Worm (Caenorhabditis elegans): ENCODE measurements around the gene C06A1.3.

C06A1.3 gene

ce11 chrII:10546784-10547087 lies 25.3 kb upstream of the C06A1.3 start:
- TF ChIP-seq unc-55 (GFP tag; optimal IDR thresholded peaks at IDR 0.05), result peak; percentile 79
- no peak for TF ChIP-seq ceh-22 (tag; optimal IDR thresholded peaks at IDR 0.05)

- TF ChIP-seq hlh-6 (tag; optimal IDR thresholded peaks at IDR 0.05) (peak; percentile 11), hlh-15 (tag; optimal IDR thresholded peaks at IDR 0.05) (no peak), tbx-7 (tag; optimal IDR thresholded peaks at IDR 0.05) (peak; percentile 24), lim-6 (tag; optimal IDR thresholded peaks at IDR 0.05) (peak; percentile 17), nhr-232 (tag; optimal IDR thresholded peaks at IDR 0.05) (no peak), elt-4 (tag; optimal IDR thresholded peaks at IDR 0.05) (peak; percentile 12), hlh-8 (tag; optimal IDR thresholded peaks at IDR 0.05) (peak; percentile 26), ceh-22 (tag; optimal IDR thresholded peaks at IDR 0.05) (no peak)
Observed at ce11 chrII:10547311-10547710, 24.8 kb upstream of the C06A1.3 start.

DNA sequence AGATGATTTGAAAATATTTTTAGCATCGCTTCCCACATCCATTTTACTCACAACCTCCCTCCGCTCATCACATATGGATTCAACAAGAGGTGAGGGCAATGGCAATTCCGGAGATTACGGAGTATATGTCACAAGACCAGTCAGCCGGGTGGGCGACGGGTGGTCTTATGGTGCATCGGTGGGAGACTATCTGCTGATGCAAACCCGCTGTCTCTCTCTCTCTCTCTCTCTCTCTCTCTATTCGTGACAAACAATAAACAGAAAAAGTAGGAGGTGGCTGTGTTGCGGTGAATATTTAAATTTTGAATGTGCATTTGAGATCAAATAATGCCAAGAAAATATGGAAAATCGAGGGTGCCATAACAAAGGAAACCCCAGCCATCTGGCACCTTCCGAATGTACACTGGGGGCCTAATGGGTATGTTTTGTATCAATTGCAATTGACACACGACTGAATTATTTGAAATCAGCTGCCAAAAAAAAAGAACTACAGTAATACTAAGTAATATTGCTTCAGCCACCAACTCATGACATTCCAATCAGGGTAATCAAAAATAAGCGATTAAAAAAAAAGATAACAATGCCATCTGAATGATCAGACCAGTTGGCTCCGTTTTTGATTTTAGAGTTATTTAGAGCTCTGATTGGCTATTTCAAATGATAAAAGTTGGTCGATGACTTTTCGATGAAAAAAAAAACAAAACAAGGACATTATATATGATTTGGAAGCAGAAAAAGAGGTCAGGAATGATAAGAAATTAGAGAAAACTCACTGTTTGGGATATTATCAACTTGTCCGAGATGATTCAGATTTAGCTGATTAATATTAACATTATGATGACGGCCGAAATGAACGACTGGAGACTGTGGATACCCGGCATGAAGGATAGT lies 24.0 kb upstream of the C06A1.3 start:
- TF ChIP-seq pat-9 (tag; optimal IDR thresholded peaks at IDR 0.05) (no peak), npax-4 (tag; optimal IDR thresholded peaks at IDR 0.05) (no peak), gmeb-2 (tag; optimal IDR thresholded peaks at IDR 0.05) (no peak), eyg-1 (tag; optimal IDR thresholded peaks at IDR 0.05) (no peak), ref-2 (tag; optimal IDR thresholded peaks at IDR 0.05) (no peak), hlh-30 (tag; optimal IDR thresholded peaks at IDR 0.05; ENCODE audit: insufficient read depth) (peak; percentile 92), C38D4.7 (GFP tag; optimal IDR thresholded peaks at IDR 0.05) (no peak), syd-9 (tag; optimal IDR thresholded peaks at IDR 0.05) (no peak), unc-42 (tag; optimal IDR thresholded peaks at IDR 0.05) (no peak), elt-2 (tag; optimal IDR thresholded peaks at IDR 0.05) (peak; percentile 39), sox-2 (GFP tag; IDR thresholded peaks at IDR 0.05) (no peak), ceh-19 (GFP tag; optimal IDR thresholded peaks at IDR 0.05) (no peak), unc-3 (GFP tag; conservative IDR thresholded peaks at IDR 0.05) (no peak), unc-3 (tag; optimal IDR thresholded peaks at IDR 0.05) (no peak), ceh-31 (tag; optimal IDR thresholded peaks at IDR 0.05) (peak; percentile 10), zip-5 (tag; optimal IDR thresholded peaks at IDR 0.05) (no peak), ceh-18 (tag; optimal IDR thresholded peaks at IDR 0.05) (no peak), pha-4 (tag; optimal IDR thresholded peaks at IDR 0.05) (no peak), pag-3 (tag; optimal IDR thresholded peaks at IDR 0.05; ENCODE audit: borderline replicate concordance) (no peak), lim-6 (tag; optimal IDR thresholded peaks at IDR 0.05) (no peak), T23F11.4 (GFP tag; optimal IDR thresholded peaks at IDR 0.05) (no peak), pros-1 (tag; optimal IDR thresholded peaks at IDR 0.05) (no peak), pax-1 (tag; optimal IDR thresholded peaks at IDR 0.05) (no peak), ceh-24 (tag; optimal IDR thresholded peaks at IDR 0.05) (no peak)

- TF ChIP-seq nhr-232 (tag; optimal IDR thresholded peaks at IDR 0.05), result no peak
- TF ChIP-seq ceh-9 (tag; optimal IDR thresholded peaks at IDR 0.05), result no peak
- TF ChIP-seq ceh-34 (tag; optimal IDR thresholded peaks at IDR 0.05), result peak; percentile 92
- TF ChIP-seq sox-4 (tag; optimal IDR thresholded peaks at IDR 0.05), result no peak
- TF ChIP-seq pha-2 (tag; optimal IDR thresholded peaks at IDR 0.05), result peak; percentile 42
- TF ChIP-seq ceh-30 (tag; optimal IDR thresholded peaks at IDR 0.05), result no peak
- TF ChIP-seq unc-55 (GFP tag; optimal IDR thresholded peaks at IDR 0.05), result peak; percentile 28
- no peak for TF ChIP-seq odd-2 (tag; optimal IDR thresholded peaks at IDR 0.05)
- TF ChIP-seq dmd-4 (tag; optimal IDR thresholded peaks at IDR 0.05; ENCODE audit: borderline replicate concordance), result no peak
- no peak for TF ChIP-seq zip-5 (tag; optimal IDR thresholded peaks at IDR 0.05)
- no peak for TF ChIP-seq ceh-2 (tag; optimal IDR thresholded peaks at IDR 0.05)
- TF ChIP-seq pag-3 (tag; optimal IDR thresholded peaks at IDR 0.05; ENCODE audit: borderline replicate concordance), result no peak
- no peak for TF ChIP-seq fax-1 (tag; optimal IDR thresholded peaks at IDR 0.05)
- peak; percentile 88 for TF ChIP-seq ceh-18 (tag; optimal IDR thresholded peaks at IDR 0.05)
- no peak for TF ChIP-seq elt-4 (tag; optimal IDR thresholded peaks at IDR 0.05)
- TF ChIP-seq tbx-2 (tag; optimal IDR thresholded peaks at IDR 0.05), result peak; percentile 62
- peak; percentile 15 for TF ChIP-seq K09A11.1 (tag; optimal IDR thresholded peaks at IDR 0.05; ENCODE audit: insufficient read depth)
- TF ChIP-seq nfya-1 (tag; optimal IDR thresholded peaks at IDR 0.05), result peak; percentile 94
- peak; percentile 73 for TF ChIP-seq pros-1 (tag; optimal IDR thresholded peaks at IDR 0.05)
- no peak for TF ChIP-seq pat-9 (tag; optimal IDR thresholded peaks at IDR 0.05)
Observed at ce11 chrII:10548778-10549671, 23.0 kb upstream of the C06A1.3 start.

Data from whole organism, late embryonic.